Worm (Caenorhabditis elegans) whole organism, L4/young adult: ENCODE data around the gene del-1.
A peak's percentile ranks its signal among the peaks of the same experiment; 100 is the strongest.

Source experiments
- W03F9.2 ChIP-seq: fragments of 150-350 bp; optimal IDR thresholded peaks from 2 replicates; lab custom pipeline; 2014; ENCODE audit warnings: missing biosample characterization, missing genetic modification characterization
- dao-5 ChIP-seq: sonication (generic microtip); optimal IDR thresholded peaks from 2 replicates; lab custom pipeline; 2016; ENCODE audit warnings: missing genotype, missing genetic modification characterization, moderate library complexity, missing compliant biosample characterization
- him-1 ChIP-seq: sonication (generic microtip); optimal IDR thresholded peaks from 2 replicates; lab custom pipeline; 2016; ENCODE audit warnings: missing genotype, missing genetic modification reagents, missing genetic modification characterization, missing compliant biosample characterization

del-1 gene

ce11 chrX:14309656-14310055, 41.8 kb downstream of the del-1 start:
- no peak for TF ChIP-seq him-1 (tag; lab: Kevin White, UChicago)
- TF ChIP-seq dao-5 (tag; lab: Kevin White, UChicago), result no peak
- TF ChIP-seq W03F9.2, result no peak

DNA sequence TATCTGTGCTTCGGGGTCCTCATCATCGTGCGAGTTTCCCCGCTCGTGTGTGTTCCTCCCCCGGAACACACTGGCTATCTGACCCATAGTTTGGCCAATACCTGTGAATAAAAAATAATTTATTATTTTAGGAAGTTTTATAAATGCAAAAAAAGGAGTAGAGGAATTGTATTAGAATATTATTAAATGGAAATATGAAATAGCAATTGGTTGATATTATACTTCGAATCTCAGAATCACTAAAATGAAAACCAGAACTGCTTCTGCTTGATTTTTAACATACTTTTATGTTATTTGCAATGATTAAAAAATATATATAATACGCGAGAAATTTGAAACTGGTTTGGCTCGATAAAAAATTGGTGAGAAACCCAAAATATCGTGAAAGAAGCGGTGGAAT, 43.7 kb downstream of the del-1 start, which contains the start of gene mgrn-1:
mgrn-1 (minus strand) TSS at position 101 of the 400 bp plus-strand sequence.
- no peak for TF ChIP-seq him-1 (tag; lab: Kevin White, UChicago)
- TF ChIP-seq dao-5 (tag; lab: Kevin White, UChicago), result no peak
- TF ChIP-seq W03F9.2, result no peak

- TF ChIP-seq W03F9.2, result peak; percentile 10
- TF ChIP-seq dao-5 (tag; lab: Kevin White, UChicago), result no peak
- TF ChIP-seq him-1 (tag; lab: Kevin White, UChicago), result no peak
Measured at ce11 chrX:14312416-14312815, 44.5 kb downstream of the del-1 start.

DNA sequence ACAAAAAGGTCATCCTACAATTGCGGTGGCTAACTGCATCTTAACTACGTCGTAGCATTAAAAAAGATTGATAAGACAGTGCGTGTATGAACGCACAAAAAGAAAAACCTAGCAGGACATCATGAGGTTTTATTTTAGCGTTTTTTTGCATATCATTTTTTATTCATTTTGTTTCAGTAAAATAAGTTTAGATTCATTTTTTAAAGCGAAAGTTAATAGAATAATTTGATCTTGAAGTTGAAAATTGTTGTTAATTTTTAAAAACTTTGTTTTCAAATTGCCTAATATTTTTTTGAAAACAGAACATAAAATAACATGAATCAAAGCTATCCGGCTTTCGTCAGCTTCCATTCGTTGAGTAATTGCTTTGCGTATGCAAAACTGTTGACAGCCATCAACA, 45.7 kb downstream of the del-1 start, which contains the start of gene prx-1:
prx-1 (plus strand) TSS at position 301 of the 400 bp plus-strand sequence.
- TF ChIP-seq him-1 (tag; lab: Kevin White, UChicago) (no peak), W03F9.2 (no peak), dao-5 (tag; lab: Kevin White, UChicago) (no peak)

DNA sequence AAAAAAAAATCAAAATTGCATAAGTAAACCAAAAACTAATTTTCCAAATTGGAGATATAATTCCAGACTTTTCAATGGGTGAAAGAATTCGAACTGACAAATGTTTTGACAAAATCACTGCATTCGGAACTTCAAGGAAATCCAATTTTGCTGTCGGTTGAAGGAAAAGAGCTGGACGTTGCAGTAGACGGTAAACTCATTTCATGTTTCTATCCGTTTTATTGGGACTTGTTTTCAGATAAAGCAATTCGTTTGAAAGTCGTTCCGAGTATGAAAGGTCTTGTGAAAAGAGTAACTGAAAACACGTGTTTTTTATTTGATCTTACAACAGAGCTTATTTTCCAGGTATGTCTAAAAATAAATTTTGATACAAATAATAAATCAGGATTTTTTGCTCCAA, 48.3 kb downstream of the del-1 start:
- TF ChIP-seq W03F9.2 (no peak), him-1 (tag; lab: Kevin White, UChicago) (no peak), dao-5 (tag; lab: Kevin White, UChicago) (no peak)

ce11 chrX:14320298-14320697, 52.4 kb downstream of the del-1 start, which contains the start of gene C11H1.9:
Gene C11H1.9 (minus strand): TSS chrX:14320398.
- no peak for TF ChIP-seq him-1 (tag; lab: Kevin White, UChicago)
- no peak for TF ChIP-seq dao-5 (tag; lab: Kevin White, UChicago)
- no peak for TF ChIP-seq W03F9.2

DNA sequence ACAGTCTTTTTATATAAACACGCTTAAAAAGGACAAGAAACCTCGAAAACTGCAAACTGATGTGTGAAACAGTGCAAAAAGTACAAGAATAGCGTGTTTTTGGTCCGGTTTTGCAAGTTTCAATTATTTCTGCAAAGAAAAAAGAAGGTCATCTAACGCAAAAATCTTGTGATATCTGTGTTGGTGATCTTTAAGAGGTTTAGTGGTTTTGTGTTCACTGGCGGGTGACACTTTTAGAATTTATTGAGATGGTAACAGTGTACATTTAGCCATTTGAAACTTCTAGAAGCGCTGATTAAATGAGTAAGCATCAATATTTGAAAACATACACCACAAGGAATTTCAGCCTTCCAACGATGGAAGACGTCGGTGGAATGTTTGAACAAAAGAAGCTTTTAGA, 54.9 kb downstream of the del-1 start:
- no peak for TF ChIP-seq him-1 (tag; lab: Kevin White, UChicago)
- no peak for TF ChIP-seq W03F9.2
- no peak for TF ChIP-seq dao-5 (tag; lab: Kevin White, UChicago)

ce11 chrX:14324289-14324688, 56.4 kb downstream of the del-1 start:
- TF ChIP-seq dao-5 (tag; lab: Kevin White, UChicago), result no peak
- TF ChIP-seq him-1 (tag; lab: Kevin White, UChicago), result no peak
- TF ChIP-seq W03F9.2, result no peak

DNA sequence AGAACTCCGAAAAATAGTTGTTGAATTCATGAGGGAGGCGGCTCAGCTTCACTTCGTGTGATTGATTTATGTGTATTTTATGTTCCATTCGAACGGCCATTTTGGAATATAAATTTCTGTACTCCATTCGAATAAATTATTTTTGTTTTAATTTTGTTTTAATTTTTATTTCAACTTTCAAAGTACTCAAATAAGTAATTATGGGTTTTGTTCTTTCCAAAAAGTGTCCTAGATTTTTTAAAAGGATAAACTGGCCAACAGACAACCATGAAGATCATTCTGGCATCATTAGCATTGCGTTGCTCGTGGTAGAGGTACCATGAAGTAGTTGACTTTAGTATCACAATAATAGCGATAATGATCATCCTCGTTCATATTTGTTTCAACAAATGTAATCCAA, 58.7 kb downstream of the del-1 start:
- TF ChIP-seq W03F9.2, result no peak
- TF ChIP-seq dao-5 (tag; lab: Kevin White, UChicago), result no peak
- no peak for TF ChIP-seq him-1 (tag; lab: Kevin White, UChicago)
